Fruit fly (Drosophila melanogaster) S2 (cell line): ENCODE data around the gene CG14627.

Experiments used
- CG8478 ChIP-seq: fragments of >200 bp; optimal IDR thresholded peaks from 2 replicates; lab custom pipeline; 2018
- CTCF ChIP-seq, 2 experiments: fragments of >200 bp; optimal IDR thresholded peaks; 2 replicates each; lab custom pipeline; 2018

DNA sequence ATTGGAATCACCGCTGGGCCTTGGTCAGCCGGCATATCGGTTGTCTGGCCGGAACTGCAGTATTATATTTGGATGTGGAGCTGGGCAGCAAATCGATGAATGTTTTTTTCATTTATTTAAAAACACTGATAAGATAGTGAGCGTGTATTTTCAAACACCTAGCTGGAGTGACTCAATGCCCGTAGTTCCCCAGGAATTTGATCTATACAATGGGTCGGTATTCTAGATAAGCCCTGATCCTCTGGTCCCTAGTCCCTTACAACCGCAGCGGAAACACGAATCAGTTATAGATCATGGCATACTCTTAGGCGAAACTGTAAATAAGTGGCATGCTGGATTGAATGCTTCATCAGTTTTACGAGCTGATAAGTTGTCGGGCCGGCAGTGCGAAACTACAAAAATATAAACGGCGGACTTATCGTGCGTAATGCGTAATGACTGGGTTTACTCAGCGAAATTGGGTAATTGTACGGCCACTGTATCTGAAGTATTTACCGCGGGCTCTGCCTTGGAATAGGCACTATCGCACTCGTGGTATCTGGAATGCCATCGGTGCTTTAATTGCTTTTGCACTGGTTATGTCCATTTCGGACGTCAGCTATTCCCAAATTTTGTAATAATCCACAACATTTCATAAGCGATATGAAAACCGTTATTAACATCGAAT lies 8.5 kb upstream of the CG14627 start:
- TF ChIP-seq CTCF (optimal IDR thresholded peaks at IDR 0.05; lab: Kevin White, UChicago), result no peak
- no peak for TF ChIP-seq CG8478
